Fruit fly (Drosophila melanogaster) whole organism, embryonic: ENCODE data around the gene CG13912.

ENCODE experiments used
- ATbp ChIP-seq: fragments of 200-800 bp; sonication (Bioruptor generic); optimal IDR thresholded peaks from 2 replicates; lab custom pipeline; 2017; ENCODE audit warnings: missing biosample characterization, mild to moderate bottlenecking, missing genetic modification characterization, missing genetic modification reagents
- Atf3 ChIP-seq: fragments of 200-800 bp; sonication (Bioruptor generic); optimal IDR thresholded peaks from 3 replicates; lab custom pipeline; 2016; ENCODE audit warnings: missing biosample characterization, missing genetic modification characterization
- BEAF-32 ChIP-seq: fragments of 200-800 bp; sonication (Bioruptor generic); optimal IDR thresholded peaks from 3 replicates; lab custom pipeline; 2017; ENCODE audit warnings: missing biosample characterization, missing genetic modification characterization, mild to moderate bottlenecking, moderate library complexity, missing genetic modification reagents
- CG10366 ChIP-seq: fragments of 200-800 bp; sonication (Bioruptor generic); IDR thresholded peaks from 2 replicates; pipeline ENCODE4 v1.3.6; 2022; ENCODE audit warnings: missing biosample characterization, missing genetic modification characterization
- CG11085 ChIP-seq: fragments of 200-800 bp; sonication (Bioruptor generic); IDR thresholded peaks from 2 replicates; pipeline ENCODE4 v1.3.6; 2022; ENCODE audit warnings: missing biosample characterization, missing genetic modification characterization
- CG12942 ChIP-seq: fragments of 200-800 bp; sonication (Bioruptor generic); optimal IDR thresholded peaks from 3 replicates; lab custom pipeline; 2016; ENCODE audit warnings: missing biosample characterization, missing genetic modification characterization
- CG13624 ChIP-seq: fragments of 200-800 bp; sonication (Bioruptor generic); optimal IDR thresholded peaks from 2 replicates; lab custom pipeline; 2016; ENCODE audit warnings: missing biosample characterization, missing genetic modification characterization
- CG14667 ChIP-seq: fragments of 200-800 bp; sonication (Bioruptor generic); IDR thresholded peaks from 2 replicates; pipeline ENCODE4 v1.3.6; 2022; ENCODE audit warnings: missing biosample characterization, missing genetic modification characterization
- CG15479 ChIP-seq: fragments of 200-800 bp; sonication (Bioruptor generic); optimal IDR thresholded peaks from 3 replicates; lab custom pipeline; 2019; ENCODE audit warnings: missing biosample characterization, mild to moderate bottlenecking, missing genetic modification characterization, moderate library complexity
- CG15601 ChIP-seq: fragments of 200-800 bp; sonication (Bioruptor generic); optimal IDR thresholded peaks from 3 replicates; lab custom pipeline; 2019; ENCODE audit warnings: missing biosample characterization, mild to moderate bottlenecking, missing genetic modification characterization, moderate library complexity
- CG17802 ChIP-seq: fragments of 200-800 bp; sonication (Bioruptor generic); optimal IDR thresholded peaks from 2 replicates; lab custom pipeline; 2018; ENCODE audit warnings: missing biosample characterization, mild to moderate bottlenecking, missing genetic modification characterization, moderate library complexity
- CG1792 ChIP-seq: fragments of 200-800 bp; sonication (Bioruptor generic); optimal IDR thresholded peaks from 2 replicates; lab custom pipeline; 2016; ENCODE audit warnings: missing biosample characterization, missing genetic modification characterization
- CG2116 ChIP-seq: fragments of 200-800 bp; sonication (Bioruptor generic); optimal IDR thresholded peaks from 3 replicates; lab custom pipeline; 2018; ENCODE audit warnings: missing biosample characterization, mild to moderate bottlenecking, missing genetic modification characterization
- CG31388 ChIP-seq: fragments of 200-800 bp; sonication (Bioruptor generic); optimal IDR thresholded peaks from 2 replicates; lab custom pipeline; 2016; ENCODE audit warnings: missing biosample characterization, missing genetic modification characterization
- CG32532 ChIP-seq: fragments of 200-800 bp; sonication (Bioruptor generic); IDR thresholded peaks from 2 replicates; pipeline ENCODE4 v1.3.6; 2022; ENCODE audit warnings: missing biosample characterization, missing genetic modification characterization
- CG3847 ChIP-seq: fragments of 200-800 bp; sonication (Bioruptor generic); IDR thresholded peaks from 2 replicates; pipeline ENCODE4 v1.3.6; 2022; ENCODE audit warnings: missing biosample characterization, missing genetic modification characterization
- CG6791 ChIP-seq: fragments of 200-800 bp; sonication (Bioruptor generic); IDR thresholded peaks from 3 replicates; pipeline ENCODE4 v1.3.6; 2022; ENCODE audit warnings: missing biosample characterization, missing genetic modification characterization; ENCODE audit not compliant: partially characterized antibody
- CG8290 ChIP-seq, 3 experiments: fragments of 200-800 bp; sonication (Bioruptor generic); optimal IDR thresholded peaks; 2 replicates each; lab custom pipeline; 2016 to 2019; ENCODE audit warnings: missing biosample characterization in 3 of 3, missing genetic modification characterization in 3 of 3, mild to moderate bottlenecking in 2 of 3, moderate library complexity in 1 of 3
- CG9797 ChIP-seq: fragments of 200-800 bp; sonication (Bioruptor generic); optimal IDR thresholded peaks from 3 replicates; lab custom pipeline; 2018; ENCODE audit warnings: missing biosample characterization, mild to moderate bottlenecking, missing genetic modification characterization
- CG9817 ChIP-seq: fragments of 200-800 bp; sonication (Bioruptor generic); optimal IDR thresholded peaks from 2 replicates; lab custom pipeline; 2018; ENCODE audit warnings: missing biosample characterization, mild to moderate bottlenecking, missing genetic modification characterization, moderate library complexity
- CrebB ChIP-seq: fragments of 200-800 bp; sonication (Bioruptor generic); optimal IDR thresholded peaks from 3 replicates; lab custom pipeline; 2018; ENCODE audit warnings: missing biosample characterization, mild to moderate bottlenecking, missing genetic modification characterization
- D ChIP-seq, 2 experiments: fragments of 200-800 bp in 1 of 2; fragments of >200 bp in 1 of 2; sonication (Bioruptor generic) in 1 of 2; optimal IDR thresholded peaks; 2 replicates in 1 of 2; 3 replicates in 1 of 2; lab custom pipeline; 2017; ENCODE audit warnings: mild to moderate bottlenecking in 1 of 2, missing biosample characterization in 1 of 2, missing genetic modification characterization in 1 of 2, missing genetic modification reagents in 1 of 2
- Fer2 ChIP-seq: fragments of 200-800 bp; sonication (Bioruptor generic); optimal IDR thresholded peaks from 2 replicates; lab custom pipeline; 2018; ENCODE audit warnings: missing biosample characterization, mild to moderate bottlenecking, missing genetic modification characterization, moderate library complexity
- GATAe ChIP-seq: fragments of 200-800 bp; sonication (Bioruptor generic); conservative IDR thresholded peaks from 2 replicates; pipeline ENCODE4 v1.3.6; 2022; ENCODE audit warnings: missing biosample characterization, missing genetic modification characterization
- HLH4C ChIP-seq: fragments of 200-800 bp; sonication (Bioruptor generic); IDR thresholded peaks from 3 replicates; pipeline ENCODE4 v1.3.6; 2022; ENCODE audit warnings: missing biosample characterization, missing genetic modification characterization; ENCODE audit not compliant: partially characterized antibody
- HLHmδ ChIP-seq: fragments of 200-800 bp; sonication (Bioruptor generic); optimal IDR thresholded peaks from 2 replicates; lab custom pipeline; 2018; ENCODE audit warnings: missing biosample characterization, mild to moderate bottlenecking, missing genetic modification characterization, moderate library complexity
- Hr3 ChIP-seq: fragments of 200-800 bp; sonication (Bioruptor generic); optimal IDR thresholded peaks from 3 replicates; lab custom pipeline; 2016; ENCODE audit warnings: missing biosample characterization, missing genetic modification characterization
- Kr ChIP-seq: fragments of 200-800 bp; sonication (Bioruptor generic); optimal IDR thresholded peaks from 2 replicates; lab custom pipeline; 2017; ENCODE audit warnings: missing biosample characterization, mild to moderate bottlenecking, missing genetic modification characterization
- NK7.1 ChIP-seq: fragments of 200-800 bp; sonication (Bioruptor generic); optimal IDR thresholded peaks from 3 replicates; lab custom pipeline; 2016; ENCODE audit warnings: missing biosample characterization, missing genetic modification characterization
- Oaz ChIP-seq: fragments of 200-800 bp; sonication (Bioruptor generic); IDR thresholded peaks from 2 replicates; pipeline ENCODE4 v1.3.6; 2022; ENCODE audit warnings: missing biosample characterization, missing genetic modification characterization
- Opbp ChIP-seq: fragments of 200-800 bp; sonication (Bioruptor generic); IDR thresholded peaks from 3 replicates; pipeline ENCODE4 v1.3.6; 2022; ENCODE audit warnings: missing biosample characterization, missing genetic modification characterization; ENCODE audit not compliant: partially characterized antibody
- Sry-β ChIP-seq: fragments of 200-800 bp; sonication (Bioruptor generic); optimal IDR thresholded peaks from 2 replicates; lab custom pipeline; 2018; ENCODE audit warnings: missing biosample characterization, mild to moderate bottlenecking, missing genetic modification characterization, moderate library complexity
- ara ChIP-seq: fragments of 200-800 bp; sonication (Bioruptor generic); IDR thresholded peaks from 2 replicates; pipeline ENCODE4 v1.3.6; 2022; ENCODE audit warnings: missing biosample characterization, missing genetic modification characterization
- bowl ChIP-seq: fragments of 200-800 bp; sonication (Bioruptor generic); IDR thresholded peaks from 2 replicates; pipeline ENCODE4 v1.3.6; 2022; ENCODE audit warnings: missing biosample characterization, missing genetic modification characterization
- chif ChIP-seq, 2 experiments: fragments of 200-800 bp; sonication (Bioruptor generic); optimal IDR thresholded peaks; 3 replicates each; lab custom pipeline; 2016; ENCODE audit warnings: missing biosample characterization in 2 of 2, missing genetic modification characterization in 2 of 2
- chm ChIP-seq: fragments of 200-800 bp; sonication (Bioruptor generic); IDR thresholded peaks from 2 replicates; pipeline ENCODE4 v1.3.6; 2022; ENCODE audit warnings: missing biosample characterization, missing genetic modification characterization
- croc ChIP-seq: fragments of 200-800 bp; sonication (Bioruptor generic); conservative IDR thresholded peaks from 3 replicates; pipeline ENCODE4 v1.3.6; 2022; ENCODE audit warnings: missing biosample characterization, missing genetic modification characterization
- crp ChIP-seq, 2 experiments: fragments of 200-800 bp; sonication (Bioruptor generic); optimal IDR thresholded peaks; 2 replicates in 1 of 2; 3 replicates in 1 of 2; lab custom pipeline; 2017; ENCODE audit warnings: missing biosample characterization in 2 of 2, missing genetic modification characterization in 2 of 2, mild to moderate bottlenecking in 1 of 2, moderate library complexity in 1 of 2
- ems ChIP-seq: fragments of 200-800 bp; sonication (Bioruptor generic); optimal IDR thresholded peaks from 3 replicates; lab custom pipeline; 2016; ENCODE audit warnings: missing biosample characterization, missing genetic modification characterization
- eve ChIP-seq, 2 experiments: fragments of >200 bp; optimal IDR thresholded peaks; 2 replicates each; lab custom pipeline; 2017; ENCODE audit warnings: missing biosample characterization in 2 of 2, missing genetic modification characterization in 2 of 2
- fd96Cb ChIP-seq: fragments of 200-800 bp; sonication (Bioruptor generic); optimal IDR thresholded peaks from 2 replicates; lab custom pipeline; 2018; ENCODE audit warnings: missing biosample characterization, mild to moderate bottlenecking, missing genetic modification characterization, moderate library complexity
- jing ChIP-seq: fragments of 200-800 bp; sonication (Bioruptor generic); optimal IDR thresholded peaks from 2 replicates; lab custom pipeline; 2018; ENCODE audit warnings: missing biosample characterization, mild to moderate bottlenecking, missing genetic modification characterization
- pho ChIP-seq: fragments of 200-800 bp; sonication (Bioruptor generic); optimal IDR thresholded peaks from 2 replicates; lab custom pipeline; 2016; ENCODE audit warnings: missing biosample characterization, missing genetic modification characterization
- sd ChIP-seq: fragments of 200-800 bp; sonication (Bioruptor generic); optimal IDR thresholded peaks from 3 replicates; lab custom pipeline; 2018; ENCODE audit warnings: missing biosample characterization, mild to moderate bottlenecking, missing genetic modification characterization, moderate library complexity
- sima ChIP-seq: fragments of 200-800 bp; sonication (Bioruptor generic); optimal IDR thresholded peaks from 2 replicates; lab custom pipeline; 2016; ENCODE audit warnings: missing biosample characterization, missing genetic modification characterization
- slbo ChIP-seq: fragments of 200-800 bp; sonication (Bioruptor generic); IDR thresholded peaks from 2 replicates; pipeline ENCODE4 v1.3.6; 2022; ENCODE audit warnings: missing biosample characterization, missing genetic modification characterization
- stwl ChIP-seq: fragments of 200-800 bp; sonication (Bioruptor generic); optimal IDR thresholded peaks from 3 replicates; lab custom pipeline; 2018; ENCODE audit warnings: missing biosample characterization, mild to moderate bottlenecking, missing genetic modification characterization, moderate library complexity
- unc-4 ChIP-seq: fragments of 200-800 bp; sonication (Bioruptor generic); IDR thresholded peaks from 2 replicates; pipeline ENCODE4 v1.3.6; 2022; ENCODE audit warnings: missing biosample characterization, missing genetic modification characterization; ENCODE audit not compliant: partially characterized antibody
- z ChIP-seq: fragments of 200-800 bp; sonication (Bioruptor generic); IDR thresholded peaks from 3 replicates; pipeline ENCODE4 v1.3.6; 2022; ENCODE audit warnings: missing biosample characterization, missing genetic modification characterization

Gene CG13912

dm6 chr3L:1203855-1204431, 14.6 kb downstream of the CG13912 start (continued):
- TF ChIP-seq Atf3 (GFP tag; lab: Kevin White, UChicago) = no peak
- no peak for TF ChIP-seq CG8290 (GFP tag; optimal IDR thresholded peaks at IDR 0.05; lab: Kevin White, UChicago)
- peak in 1 of 2 experiments; percentile 49 for TF ChIP-seq CG8290 (tag; optimal IDR thresholded peaks at IDR 0.05; lab: Kevin White, UChicago)
- TF ChIP-seq Oaz (GFP tag; lab: Robert Waterston, UW) = no peak
- 0 out of 2 replicates have a peak, but pooled peaks have one; percentile 29 for TF ChIP-seq chm
- TF ChIP-seq eve (GFP tag; optimal IDR thresholded peaks at IDR 0.05; lab: Kevin White, UChicago) = no peak
- peak; percentile 87 for TF ChIP-seq z (GFP tag; lab: Robert Waterston, UW)
- TF ChIP-seq GATAe (GFP tag; lab: Robert Waterston, UW) = no peak
- TF ChIP-seq Opbp (GFP tag; lab: Robert Waterston, UW) = no peak
- TF ChIP-seq jing (GFP tag; lab: Kevin White, UChicago) = no peak
- TF ChIP-seq sd (tag; lab: Kevin White, UChicago) = no peak
- no peak for TF ChIP-seq pho (GFP tag; lab: Kevin White, UChicago)
- peak in 1 of 2 experiments; percentile 36 for TF ChIP-seq crp (GFP tag; optimal IDR thresholded peaks at IDR 0.05; lab: Kevin White, UChicago)
- no peak for TF ChIP-seq CG9817
- TF ChIP-seq Kr = no peak
- peak; percentile 29; the same call in 1 of the 2 replicates for TF ChIP-seq CG3847 (GFP tag; lab: Robert Waterston, UW)
- TF ChIP-seq stwl (tag; lab: Kevin White, UChicago) = no peak
- no peak for TF ChIP-seq CG6791 (GFP tag; lab: Robert Waterston, UW)
- TF ChIP-seq sima (GFP tag; lab: Kevin White, UChicago) = no peak
- no peak for TF ChIP-seq chif (GFP tag; optimal IDR thresholded peaks at IDR 0.05; lab: Kevin White, UChicago)
- no peak for TF ChIP-seq CG1792 (GFP tag; lab: Kevin White, UChicago)
- 0 out of 2 replicates have a peak, but pooled peaks have one; percentile 30 for TF ChIP-seq unc-4 (GFP tag; lab: Robert Waterston, UW)
- TF ChIP-seq HLHmδ (GFP tag; lab: Kevin White, UChicago) = no peak
- no peak for TF ChIP-seq Fer2 (tag; lab: Kevin White, UChicago)
- no peak for TF ChIP-seq CG17802 (tag; lab: Kevin White, UChicago)
- TF ChIP-seq slbo (GFP tag; lab: Robert Waterston, UW) = no peak
- TF ChIP-seq NK7.1 (GFP tag; lab: Kevin White, UChicago) = no peak
- TF ChIP-seq CG12942 (GFP tag; lab: Kevin White, UChicago) = no peak
- TF ChIP-seq BEAF-32 (GFP tag; lab: Kevin White, UChicago) = no peak
- no peak for TF ChIP-seq CG13624 (GFP tag; lab: Kevin White, UChicago)
- peak; percentile 68 for TF ChIP-seq CG10366 (GFP tag; lab: Robert Waterston, UW)
- no peak for TF ChIP-seq CG2116 (GFP tag; lab: Kevin White, UChicago)
- TF ChIP-seq Hr3 (GFP tag; lab: Kevin White, UChicago) = no peak
- TF ChIP-seq ara (GFP tag; lab: Robert Waterston, UW) = no peak
- no peak for TF ChIP-seq croc (GFP tag; lab: Robert Waterston, UW)
- TF ChIP-seq CG32532 (GFP tag; lab: Robert Waterston, UW) = peak; percentile 62
- TF ChIP-seq bowl (GFP tag; lab: Robert Waterston, UW) = no peak
- no peak for TF ChIP-seq CG11085 (GFP tag; lab: Robert Waterston, UW)
- TF ChIP-seq CG15479 = no peak
- no peak for TF ChIP-seq CG14667 (GFP tag; lab: Robert Waterston, UW)
- TF ChIP-seq fd96Cb (tag; lab: Kevin White, UChicago) = no peak
- no peak for TF ChIP-seq ems (GFP tag; lab: Kevin White, UChicago)
- TF ChIP-seq CG9797 (GFP tag; lab: Kevin White, UChicago) = no peak
- no peak for TF ChIP-seq CG15601 (tag; lab: Kevin White, UChicago)
- no peak for TF ChIP-seq D (optimal IDR thresholded peaks at IDR 0.05; lab: Kevin White, UChicago)
- TF ChIP-seq D (GFP tag; optimal IDR thresholded peaks at IDR 0.05; lab: Kevin White, UChicago) = no peak
- no peak for TF ChIP-seq Sry-β (GFP tag; lab: Kevin White, UChicago)
- no peak for TF ChIP-seq HLH4C (GFP tag; lab: Robert Waterston, UW)
- TF ChIP-seq CG31388 (GFP tag; lab: Kevin White, UChicago) = no peak
- TF ChIP-seq CrebB = no peak
- no peak for TF ChIP-seq ATbp (GFP tag; lab: Kevin White, UChicago)
